Worm (Caenorhabditis elegans) whole organism, midembryonic: Measurements from ENCODE around the gene sra-29.

Source experiments
- T22C8.4 ChIP-seq: fragments of 200-800 bp; sonication (Bioruptor generic); IDR thresholded peaks from 2 replicates; pipeline ENCODE4 v1.3.6; 2022; ENCODE audit warnings: missing genetic modification characterization, missing compliant biosample characterization
- cog-1 ChIP-seq: sonication (generic microtip); optimal IDR thresholded peaks from 2 replicates; lab custom pipeline; 2016; ENCODE audit warnings: missing genetic modification characterization, missing compliant biosample characterization
- flt-1 ChIP-seq: fragments of 200-800 bp; sonication (Bioruptor generic); IDR thresholded peaks from 2 replicates; pipeline ENCODE4 v1.3.6; 2022; ENCODE audit warnings: missing genetic modification characterization, missing compliant biosample characterization
- klf-2 ChIP-seq: fragments of 200-800 bp; sonication (Bioruptor generic); conservative IDR thresholded peaks from 2 replicates; pipeline ENCODE4 v1.3.6; 2022; ENCODE audit warnings: missing genetic modification reagents, missing genetic modification characterization, missing compliant biosample characterization
- med-1 ChIP-seq: sonication (generic microtip); optimal IDR thresholded peaks from 2 replicates; lab custom pipeline; 2017; ENCODE audit warnings: missing genetic modification characterization, mild to moderate bottlenecking, missing compliant biosample characterization, antibody characterized with exemption, missing genetic modification reagents; ENCODE audit not compliant: insufficient read depth
- ref-1 ChIP-seq: fragments of 200-800 bp; sonication (Bioruptor generic); conservative IDR thresholded peaks from 2 replicates; pipeline ENCODE4 v1.3.6; 2022; ENCODE audit warnings: missing genetic modification reagents, missing genetic modification characterization, missing compliant biosample characterization
- ztf-23 ChIP-seq: fragments of 200-800 bp; sonication (Bioruptor generic); IDR thresholded peaks from 2 replicates; pipeline ENCODE4 v1.3.6; 2022; ENCODE audit warnings: missing genetic modification reagents, missing genetic modification characterization, missing compliant biosample characterization

- TF ChIP-seq med-1 (GFP tag; lab: Kevin White, UChicago) (no peak), T22C8.4 (GFP tag; lab: Robert Waterston, UW) (no peak), cog-1 (tag; lab: Kevin White, UChicago) (no peak), flt-1 (GFP tag; lab: Robert Waterston, UW) (0 out of 2 replicates have a peak, but pooled peaks have one; percentile 14), klf-2 (GFP tag; lab: Robert Waterston, UW) (no peak), ztf-23 (GFP tag; lab: Robert Waterston, UW) (no peak), ref-1 (GFP tag; lab: Robert Waterston, UW) (no peak)
Observed at ce11 chrII:6587264-6587870, 11.8 kb upstream of the sra-29 start, which contains the start of gene C56C10.7.
